Worm (Caenorhabditis elegans): Measurements from ENCODE around the gene rabr-1.
A peak's percentile ranks its signal among the peaks of the same experiment; 100 is the strongest.

rabr-1 gene

ce11 chrX:2549322-2549721 is 53.3 kb downstream of the rabr-1 start (continued):
- TF ChIP-seq mxl-3 (GFP tag; optimal IDR thresholded peaks at IDR 0.05) = no peak
- TF ChIP-seq zip-2 (tag; optimal IDR thresholded peaks at IDR 0.05) = peak; percentile 57
- TF ChIP-seq ceh-44 (GFP tag; IDR thresholded peaks at IDR 0.05) = 0 out of 2 replicates have a peak, but pooled peaks have one; percentile 44
- TF ChIP-seq madf-5 (GFP tag; IDR thresholded peaks at IDR 0.05) = peak; percentile 68 to 91; a peak in 2 of 4 replicates
- peak; percentile 59 for TF ChIP-seq nhr-48 (tag; optimal IDR thresholded peaks at IDR 0.05)
- peak; percentile 58 for TF ChIP-seq jun-1 (tag; optimal IDR thresholded peaks at IDR 0.05)
- no peak for TF ChIP-seq ceh-62 (tag; optimal IDR thresholded peaks at IDR 0.05)
- TF ChIP-seq pha-4 (GFP tag; IDR thresholded peaks at IDR 0.05) = peak; percentile 81
- no peak for TF ChIP-seq pha-4 (tag; optimal IDR thresholded peaks at IDR 0.05)
- TF ChIP-seq ceh-20 (GFP tag; IDR thresholded peaks at IDR 0.05) = peak; percentile 11; the same call in 1 of the 2 replicates
- TF ChIP-seq hmg-1.1 (GFP tag; IDR thresholded peaks at IDR 0.05) = peak; percentile 94
- peak; percentile 49 for TF ChIP-seq fkh-10 (GFP tag; optimal IDR thresholded peaks at IDR 0.05)
- TF ChIP-seq Y5F2A.4 (GFP tag; optimal IDR thresholded peaks at IDR 0.05) = peak; percentile 45
- TF ChIP-seq nhr-77 (tag; optimal IDR thresholded peaks at IDR 0.05) = peak; percentile 60
- TF ChIP-seq sdz-12 (GFP tag; optimal IDR thresholded peaks at IDR 0.05) = peak; percentile 62
- TF ChIP-seq nhr-111 (GFP tag; optimal IDR thresholded peaks at IDR 0.05) = peak; percentile 11
- TF ChIP-seq daf-12 (tag; optimal IDR thresholded peaks at IDR 0.05) = no peak
- TF ChIP-seq saeg-2 (GFP tag; IDR thresholded peaks at IDR 0.05) = no peak
- no peak for TF ChIP-seq ama-1 (optimal IDR thresholded peaks at IDR 0.05)
- no peak for TF ChIP-seq R02D3.7 (tag; optimal IDR thresholded peaks at IDR 0.05)
- TF ChIP-seq dmd-8 (GFP tag; IDR thresholded peaks at IDR 0.05) = peak; percentile 89
- 0 out of 2 replicates have a peak, but pooled peaks have one; percentile 50 for TF ChIP-seq dmd-9 (GFP tag; IDR thresholded peaks at IDR 0.05)
- TF ChIP-seq dmd-6 (GFP tag; IDR thresholded peaks at IDR 0.05) = peak; percentile 74
- TF ChIP-seq pqm-1 (tag; optimal IDR thresholded peaks at IDR 0.05) = no peak
- TF ChIP-seq dve-1 (tag; optimal IDR thresholded peaks at IDR 0.05; ENCODE audit: insufficient read depth) = peak; percentile 69
- peak; percentile 26 for TF ChIP-seq zfp-2 (tag; optimal IDR thresholded peaks at IDR 0.05)
- 0 out of 2 replicates have a peak, but pooled peaks have one; percentile 47 for TF ChIP-seq mdt-29 (GFP tag; IDR thresholded peaks at IDR 0.05)
- TF ChIP-seq hif-1 (tag; optimal IDR thresholded peaks at IDR 0.05) = peak; percentile 43 to 68
- peak; percentile 34 for TF ChIP-seq duxl-1 (tag; optimal IDR thresholded peaks at IDR 0.05; ENCODE audit: poor library complexity)
- TF ChIP-seq hlh-30 (tag; optimal IDR thresholded peaks at IDR 0.05; ENCODE audit: insufficient read depth) = peak; percentile 75
- TF ChIP-seq ceh-28 (tag; optimal IDR thresholded peaks at IDR 0.05) = no peak
- peak; percentile 75 for TF ChIP-seq gei-8 (GFP tag; optimal IDR thresholded peaks at IDR 0.05)
- TF ChIP-seq F10B5.3 (tag; optimal IDR thresholded peaks at IDR 0.05) = peak; percentile 61
- TF ChIP-seq aha-1 (tag) = peak; percentile 92
- TF ChIP-seq Y48G9A.11 (GFP tag; IDR thresholded peaks at IDR 0.05) = peak; percentile 77
- peak; percentile 7 for TF ChIP-seq F37D6.2 (tag; optimal IDR thresholded peaks at IDR 0.05)
- TF ChIP-seq vab-7 (GFP tag; IDR thresholded peaks at IDR 0.05) = peak; percentile 87
- TF ChIP-seq lin-15B (tag; optimal IDR thresholded peaks at IDR 0.05) = no peak
- TF ChIP-seq unc-130 (GFP tag; optimal IDR thresholded peaks at IDR 0.05) = peak; percentile 46
- TF ChIP-seq mxl-2 (GFP tag; conservative IDR thresholded peaks at IDR 0.05) = 0 out of 2 replicates have a peak, but pooled peaks have one; percentile 30
- peak; percentile 28 for TF ChIP-seq T20F7.1 (GFP tag; optimal IDR thresholded peaks at IDR 0.05)
- TF ChIP-seq nhr-41 (GFP tag; IDR thresholded peaks at IDR 0.05) = peak; percentile 88
- TF ChIP-seq skn-1 (tag; optimal IDR thresholded peaks at IDR 0.05) = no peak
- peak; percentile 28; the same call in 1 of the 2 replicates for TF ChIP-seq set-16 (GFP tag; IDR thresholded peaks at IDR 0.05)
- peak; percentile 73 for TF ChIP-seq arid-1 (GFP tag; conservative IDR thresholded peaks at IDR 0.05)
- peak; percentile 58 to 91 for TF ChIP-seq daf-16 (GFP tag; optimal IDR thresholded peaks at IDR 0.05)
- peak; percentile 85 for TF ChIP-seq daf-16 (tag; optimal IDR thresholded peaks at IDR 0.05)
- no peak for TF ChIP-seq unc-39 (tag; optimal IDR thresholded peaks at IDR 0.05)
- TF ChIP-seq F26F4.8 (GFP tag; conservative IDR thresholded peaks at IDR 0.05) = peak; percentile 77; the same call in 1 of the 2 replicates
- peak; percentile 71 for TF ChIP-seq lin-13 (GFP tag; optimal IDR thresholded peaks at IDR 0.05)
- peak; percentile 75 for TF ChIP-seq hlh-11 (tag; optimal IDR thresholded peaks at IDR 0.05)
